Worm (Caenorhabditis elegans): Measurements from ENCODE around the gene C14B9.2.

DNA sequence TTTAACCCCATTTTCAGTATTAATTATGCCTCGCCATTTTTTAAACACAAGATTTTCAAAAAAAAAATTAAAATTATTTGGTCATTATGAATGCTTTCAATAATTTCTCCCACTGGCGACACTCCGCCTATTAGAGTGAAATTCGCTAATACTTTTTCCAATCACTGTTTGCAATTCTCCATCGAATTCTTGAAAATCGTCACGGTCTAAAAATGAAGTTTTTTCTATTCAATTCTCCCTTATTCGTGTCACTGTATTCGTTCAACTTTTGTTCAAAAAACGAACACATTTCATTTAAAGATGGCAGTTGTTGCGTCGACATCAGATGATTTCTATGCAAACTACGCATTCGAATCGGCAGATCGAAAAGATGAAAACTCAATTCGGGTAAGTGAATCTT, 25.0 kb upstream of the C14B9.2 start, which contains the start of gene C14B9.3:
- TF ChIP-seq ceh-63 (GFP tag; optimal IDR thresholded peaks at IDR 0.05), result no peak
- TF ChIP-seq pqm-1 (tag; optimal IDR thresholded peaks at IDR 0.05), result no peak
- TF ChIP-seq unc-130 (tag; optimal IDR thresholded peaks at IDR 0.05), result no peak
- TF ChIP-seq ets-5 (GFP tag; IDR thresholded peaks at IDR 0.05), result no peak
- no peak for TF ChIP-seq ama-1 (optimal IDR thresholded peaks at IDR 0.05)
- no peak for TF ChIP-seq pag-3 (tag; optimal IDR thresholded peaks at IDR 0.05; ENCODE audit: borderline replicate concordance, insufficient read depth)
- no peak for TF ChIP-seq lin-13 (GFP tag; optimal IDR thresholded peaks at IDR 0.05)
- TF ChIP-seq ces-1 (GFP tag; optimal IDR thresholded peaks at IDR 0.05), result no peak

Measured in whole organism, L1 larva.